Fruit fly (Drosophila melanogaster) whole organism, embryonic: ENCODE data around the gene Utx.

Experiments used
- BEAF-32 ChIP-seq: fragments of 200-800 bp; sonication (Bioruptor generic); optimal IDR thresholded peaks from 3 replicates; lab custom pipeline; 2017; ENCODE audit warnings: missing biosample characterization, missing genetic modification characterization, mild to moderate bottlenecking, moderate library complexity, missing genetic modification reagents
- CG10209 ChIP-seq: fragments of 200-800 bp; sonication (Bioruptor generic); optimal IDR thresholded peaks from 3 replicates; lab custom pipeline; 2017; ENCODE audit warnings: missing biosample characterization, mild to moderate bottlenecking, missing genetic modification characterization, missing genetic modification reagents
- Lim3 ChIP-seq: fragments of 200-800 bp; sonication (Bioruptor generic); IDR thresholded peaks from 2 replicates; pipeline ENCODE4 v1.3.6; 2022; ENCODE audit warnings: missing biosample characterization, missing genetic modification characterization
- fu2 ChIP-seq: fragments of 200-800 bp; sonication (Bioruptor generic); optimal IDR thresholded peaks from 2 replicates; lab custom pipeline; 2016; ENCODE audit warnings: missing biosample characterization, missing genetic modification characterization
- nau ChIP-seq: fragments of 200-800 bp; sonication (Bioruptor generic); optimal IDR thresholded peaks from 3 replicates; lab custom pipeline; 2017; ENCODE audit warnings: missing biosample characterization, mild to moderate bottlenecking, missing genetic modification characterization, missing genetic modification reagents

dm6 chr2L:10231510-10231909, 47.1 kb downstream of the Utx start, which contains the start of gene ova:
- TF ChIP-seq nau (no peak), Lim3 (no peak), CG10209 (no peak), fu2 (GFP tag; lab: Kevin White, UChicago) (no peak), BEAF-32 (GFP tag; lab: Kevin White, UChicago) (no peak)
